Fruit fly (Drosophila melanogaster) whole organism: ENCODE data around the gene AIF.

Experiments used
- CG8478 ChIP-seq: fragments of >200 bp; optimal IDR thresholded peaks from 2 replicates; lab custom pipeline; 2018; ENCODE audit warnings: inconsistent platforms
- Dll ChIP-seq: fragments of >200 bp; optimal IDR thresholded peaks from 2 replicates; lab custom pipeline; 2017
- EcR ChIP-seq, 2 experiments: fragments of >200 bp; optimal IDR thresholded peaks; 2 replicates each; lab custom pipeline; 2017; ENCODE audit warnings: missing biosample characterization in 2 of 2, missing genetic modification characterization in 2 of 2, missing genetic modification reagents in 2 of 2
- pan ChIP-seq: fragments of >200 bp; optimal IDR thresholded peaks from 2 replicates; lab custom pipeline; 2017
- psq ChIP-seq: fragments of >200 bp; optimal IDR thresholded peaks from 2 replicates; lab custom pipeline; 2017
- usp ChIP-seq: fragments of >200 bp; optimal IDR thresholded peaks from 2 replicates; lab custom pipeline; 2017; ENCODE audit warnings: missing biosample characterization, missing genetic modification characterization, mixed read lengths

Gene AIF

dm6 chr2L:2168894-2169456 is 17.4 kb downstream of the AIF start:
- TF ChIP-seq EcR (GFP tag; optimal IDR thresholded peaks at IDR 0.05; lab: Kevin White, UChicago) (peak in 1 of 2 experiments; percentile 79), Dll (lab: Kevin White, UChicago) (no peak)

- TF ChIP-seq EcR (GFP tag; optimal IDR thresholded peaks at IDR 0.05; lab: Kevin White, UChicago) (no peak), usp (GFP tag; lab: Kevin White, UChicago) (no peak), pan (lab: Kevin White, UChicago) (no peak), Dll (lab: Kevin White, UChicago) (no peak), CG8478 (lab: Kevin White, UChicago) (no peak), psq (lab: Kevin White, UChicago) (no peak)
These were observed 20.0 kb downstream of the AIF start for dm6 chr2L:2171366-2172078.

- TF ChIP-seq psq (lab: Kevin White, UChicago): no peak
- TF ChIP-seq CG8478 (lab: Kevin White, UChicago): no peak
- no peak for TF ChIP-seq Dll (lab: Kevin White, UChicago)
- TF ChIP-seq usp (GFP tag; lab: Kevin White, UChicago): no peak
- TF ChIP-seq EcR (GFP tag; optimal IDR thresholded peaks at IDR 0.05; lab: Kevin White, UChicago): no peak
- no peak for TF ChIP-seq pan (lab: Kevin White, UChicago)
These were observed 21.0 kb downstream of the AIF start for dm6 chr2L:2172460-2173121.

- TF ChIP-seq psq (lab: Kevin White, UChicago): no peak
- TF ChIP-seq usp (GFP tag; lab: Kevin White, UChicago): no peak
- TF ChIP-seq EcR (GFP tag; optimal IDR thresholded peaks at IDR 0.05; lab: Kevin White, UChicago): no peak
- no peak for TF ChIP-seq CG8478 (lab: Kevin White, UChicago)
- TF ChIP-seq pan (lab: Kevin White, UChicago): no peak
- TF ChIP-seq Dll (lab: Kevin White, UChicago): no peak
These were observed 21.6 kb downstream of the AIF start for dm6 chr2L:2173191-2173590.

dm6 chr2L:2173604-2174003 is 22.1 kb downstream of the AIF start:
- no peak for TF ChIP-seq usp (GFP tag; lab: Kevin White, UChicago)
- no peak for TF ChIP-seq psq (lab: Kevin White, UChicago)
- TF ChIP-seq pan (lab: Kevin White, UChicago): no peak
- TF ChIP-seq CG8478 (lab: Kevin White, UChicago): no peak
- TF ChIP-seq EcR (GFP tag; optimal IDR thresholded peaks at IDR 0.05; lab: Kevin White, UChicago): no peak
- no peak for TF ChIP-seq Dll (lab: Kevin White, UChicago)

- TF ChIP-seq CG8478 (lab: Kevin White, UChicago) (peak; percentile 24), EcR (GFP tag; optimal IDR thresholded peaks at IDR 0.05; lab: Kevin White, UChicago) (peak; percentile 56 to 73), pan (lab: Kevin White, UChicago) (no peak)
These were observed 23.7 kb downstream of the AIF start for dm6 chr2L:2175090-2175830.

dm6 chr2L:2175930-2176643 is 24.5 kb downstream of the AIF start:
- no peak for TF ChIP-seq CG8478 (lab: Kevin White, UChicago)
- TF ChIP-seq EcR (GFP tag; optimal IDR thresholded peaks at IDR 0.05; lab: Kevin White, UChicago): no peak
- TF ChIP-seq Dll (lab: Kevin White, UChicago): no peak
- TF ChIP-seq usp (GFP tag; lab: Kevin White, UChicago): no peak
- TF ChIP-seq pan (lab: Kevin White, UChicago): no peak
- TF ChIP-seq psq (lab: Kevin White, UChicago): no peak

- TF ChIP-seq pan (lab: Kevin White, UChicago): no peak
- no peak for TF ChIP-seq CG8478 (lab: Kevin White, UChicago)
- TF ChIP-seq usp (GFP tag; lab: Kevin White, UChicago): no peak
- no peak for TF ChIP-seq psq (lab: Kevin White, UChicago)
- no peak for TF ChIP-seq EcR (GFP tag; optimal IDR thresholded peaks at IDR 0.05; lab: Kevin White, UChicago)
These were observed 25.9 kb downstream of the AIF start for dm6 chr2L:2177312-2177968.

- TF ChIP-seq Dll (lab: Kevin White, UChicago) (no peak), usp (GFP tag; lab: Kevin White, UChicago) (no peak), pan (lab: Kevin White, UChicago) (no peak), psq (lab: Kevin White, UChicago) (no peak), CG8478 (lab: Kevin White, UChicago) (no peak), EcR (GFP tag; optimal IDR thresholded peaks at IDR 0.05; lab: Kevin White, UChicago) (no peak)
These were observed 26.6 kb downstream of the AIF start, which contains the start of gene aop for dm6 chr2L:2177969-2178809. TSS of gene aop (minus strand) at chr2L:2178754.
